Fruit fly (Drosophila melanogaster) whole organism, embryonic: ENCODE results near the gene Girdin.

Experiments
- ATbp ChIP-seq: fragments of 200-800 bp; sonication (Bioruptor generic); optimal IDR thresholded peaks from 2 replicates; lab custom pipeline; 2017; ENCODE audit warnings: missing biosample characterization, mild to moderate bottlenecking, missing genetic modification characterization, missing genetic modification reagents
- CG1024 ChIP-seq: fragments of 200-800 bp; sonication (Bioruptor generic); IDR thresholded peaks from 2 replicates; pipeline ENCODE4 v1.3.6; 2022; ENCODE audit warnings: missing biosample characterization, missing genetic modification characterization
- CG12071 ChIP-seq: fragments of 200-800 bp; sonication (Bioruptor generic); optimal IDR thresholded peaks from 3 replicates; lab custom pipeline; 2018; ENCODE audit warnings: missing biosample characterization, mild to moderate bottlenecking, missing genetic modification characterization
- CG1603 ChIP-seq: fragments of 200-800 bp; sonication (Bioruptor generic); optimal IDR thresholded peaks from 2 replicates; lab custom pipeline; 2019; ENCODE audit warnings: missing biosample characterization, mild to moderate bottlenecking, missing genetic modification characterization, moderate library complexity
- CG1647 ChIP-seq: fragments of 200-800 bp; sonication (Bioruptor generic); optimal IDR thresholded peaks from 3 replicates; lab custom pipeline; 2016; ENCODE audit warnings: missing biosample characterization, missing genetic modification characterization
- CG16863 ChIP-seq: fragments of 200-800 bp; sonication (Bioruptor generic); optimal IDR thresholded peaks from 3 replicates; lab custom pipeline; 2016; ENCODE audit warnings: missing biosample characterization, missing genetic modification characterization
- CG17361 ChIP-seq: fragments of 200-800 bp; sonication (Bioruptor generic); IDR thresholded peaks from 3 replicates; pipeline ENCODE4 v1.3.6; 2022; ENCODE audit warnings: missing biosample characterization, missing genetic modification characterization
- CG18476 ChIP-seq: fragments of 200-800 bp; sonication (Bioruptor generic); optimal IDR thresholded peaks from 2 replicates; lab custom pipeline; 2016; ENCODE audit warnings: missing biosample characterization, mild to moderate bottlenecking, missing genetic modification characterization
- CG2712 ChIP-seq: fragments of 200-800 bp; optimal IDR thresholded peaks from 3 replicates; lab custom pipeline; 2019; ENCODE audit warnings: missing biosample characterization, mild to moderate bottlenecking, missing genetic modification characterization, moderate library complexity
- CG32532 ChIP-seq: fragments of 200-800 bp; sonication (Bioruptor generic); IDR thresholded peaks from 2 replicates; pipeline ENCODE4 v1.3.6; 2022; ENCODE audit warnings: missing biosample characterization, missing genetic modification characterization
- CG34376 ChIP-seq: fragments of 200-800 bp; sonication (Bioruptor generic); optimal IDR thresholded peaks from 2 replicates; lab custom pipeline; 2018; ENCODE audit warnings: missing biosample characterization, mild to moderate bottlenecking, missing genetic modification characterization
- CG34422 ChIP-seq: fragments of 200-800 bp; sonication (Bioruptor generic); IDR thresholded peaks from 3 replicates; pipeline ENCODE4 v1.3.6; 2022; ENCODE audit warnings: missing biosample characterization, missing genetic modification characterization
- CG5180 ChIP-seq: fragments of 200-800 bp; sonication (Bioruptor generic); optimal IDR thresholded peaks from 3 replicates; lab custom pipeline; 2017; ENCODE audit warnings: missing biosample characterization, missing genetic modification characterization, mild to moderate bottlenecking, moderate library complexity, missing genetic modification reagents
- CG6791 ChIP-seq: fragments of 200-800 bp; sonication (Bioruptor generic); IDR thresholded peaks from 3 replicates; pipeline ENCODE4 v1.3.6; 2022; ENCODE audit warnings: missing biosample characterization, missing genetic modification characterization; ENCODE audit not compliant: partially characterized antibody
- CG7745 ChIP-seq: fragments of 200-800 bp; sonication (Bioruptor generic); optimal IDR thresholded peaks from 2 replicates; lab custom pipeline; 2018; ENCODE audit warnings: missing biosample characterization, mild to moderate bottlenecking, missing genetic modification characterization, moderate library complexity
- CG9215 ChIP-seq: fragments of 200-800 bp; sonication (Bioruptor generic); IDR thresholded peaks from 2 replicates; pipeline ENCODE4 v1.3.6; 2022; ENCODE audit warnings: missing biosample characterization, missing genetic modification characterization
- CG9609 ChIP-seq: fragments of 200-800 bp; sonication (Bioruptor generic); optimal IDR thresholded peaks from 3 replicates; lab custom pipeline; 2016; ENCODE audit warnings: missing biosample characterization, missing genetic modification characterization
- Dek ChIP-seq: fragments of 200-800 bp; sonication (Bioruptor generic); optimal IDR thresholded peaks from 3 replicates; lab custom pipeline; 2019; ENCODE audit warnings: missing biosample characterization, mild to moderate bottlenecking, missing genetic modification characterization, moderate library complexity
- E2f2 ChIP-seq: fragments of 200-800 bp; sonication (Bioruptor generic); IDR thresholded peaks from 2 replicates; pipeline ENCODE4 v1.3.6; 2022; ENCODE audit warnings: missing biosample characterization, missing genetic modification characterization
- GATAe ChIP-seq: fragments of 200-800 bp; sonication (Bioruptor generic); conservative IDR thresholded peaks from 2 replicates; pipeline ENCODE4 v1.3.6; 2022; ENCODE audit warnings: missing biosample characterization, missing genetic modification characterization
- HHEX ChIP-seq: fragments of 200-800 bp; sonication (Bioruptor generic); optimal IDR thresholded peaks from 3 replicates; lab custom pipeline; 2017; ENCODE audit warnings: missing biosample characterization, mild to moderate bottlenecking, missing genetic modification characterization, missing genetic modification reagents
- Lhr ChIP-seq: fragments of 200-800 bp; sonication (Bioruptor generic); optimal IDR thresholded peaks from 3 replicates; lab custom pipeline; 2017; ENCODE audit warnings: mild to moderate bottlenecking, missing biosample characterization, missing genetic modification reagents, missing genetic modification characterization
- Lim3 ChIP-seq: fragments of 200-800 bp; sonication (Bioruptor generic); IDR thresholded peaks from 2 replicates; pipeline ENCODE4 v1.3.6; 2022; ENCODE audit warnings: missing biosample characterization, missing genetic modification characterization
- MBD-R2 ChIP-seq: fragments of 200-800 bp; sonication (Bioruptor generic); IDR thresholded peaks from 2 replicates; pipeline ENCODE4 v1.3.6; 2022; ENCODE audit warnings: missing biosample characterization, missing genetic modification characterization
- Med ChIP-seq: fragments of 200-800 bp; sonication (Bioruptor generic); peaks from one replicate; lab custom pipeline; 2016; ENCODE audit warnings: missing biosample characterization, missing genetic modification characterization, mild to moderate bottlenecking, inconsistent platforms, moderate library complexity
- NK7.1 ChIP-seq: fragments of 200-800 bp; sonication (Bioruptor generic); optimal IDR thresholded peaks from 3 replicates; lab custom pipeline; 2016; ENCODE audit warnings: missing biosample characterization, missing genetic modification characterization
- NfI ChIP-seq: fragments of 200-800 bp; sonication (Bioruptor generic); optimal IDR thresholded peaks from 3 replicates; lab custom pipeline; 2018; ENCODE audit warnings: missing biosample characterization, mild to moderate bottlenecking, missing genetic modification characterization, moderate library complexity
- PHDP ChIP-seq: fragments of 200-800 bp; sonication (Bioruptor generic); optimal IDR thresholded peaks from 3 replicates; lab custom pipeline; 2018; ENCODE audit warnings: missing biosample characterization, mild to moderate bottlenecking, missing genetic modification characterization, moderate library complexity
- Sox100B ChIP-seq: fragments of 200-800 bp; sonication (Bioruptor generic); optimal IDR thresholded peaks from 3 replicates; lab custom pipeline; 2018; ENCODE audit warnings: missing biosample characterization, mild to moderate bottlenecking, missing genetic modification characterization
- bsh ChIP-seq, 2 experiments: fragments of 200-800 bp; sonication (Bioruptor generic); optimal IDR thresholded peaks; 2 replicates each; lab custom pipeline; 2017 to 2018; ENCODE audit warnings: mild to moderate bottlenecking in 2 of 2, missing biosample characterization in 2 of 2, missing genetic modification characterization in 2 of 2, moderate library complexity in 1 of 2
- cg ChIP-seq: fragments of 200-800 bp; sonication (Bioruptor generic); optimal IDR thresholded peaks from 3 replicates; lab custom pipeline; 2019; ENCODE audit warnings: missing biosample characterization, mild to moderate bottlenecking, missing genetic modification characterization, moderate library complexity
- chinmo ChIP-seq: fragments of 200-800 bp; sonication (Bioruptor generic); IDR thresholded peaks from 4 replicates; pipeline ENCODE4 v1.3.6; 2022; ENCODE audit warnings: missing biosample characterization, missing genetic modification characterization; ENCODE audit not compliant: partially characterized antibody
- dati ChIP-seq: fragments of 200-800 bp; sonication (Bioruptor generic); IDR thresholded peaks from 2 replicates; pipeline ENCODE4 v1.3.6; 2022; ENCODE audit warnings: missing biosample characterization, missing genetic modification characterization
- dmrt99B ChIP-seq: fragments of 200-800 bp; sonication (Bioruptor generic); optimal IDR thresholded peaks from 2 replicates; lab custom pipeline; 2018; ENCODE audit warnings: missing biosample characterization, mild to moderate bottlenecking, missing genetic modification characterization, moderate library complexity
- dysf ChIP-seq: fragments of 200-800 bp; sonication (Bioruptor generic); IDR thresholded peaks from 3 replicates; pipeline ENCODE4 v1.3.6; 2022; ENCODE audit warnings: missing biosample characterization, missing genetic modification characterization
- fru ChIP-seq: fragments of >200 bp; optimal IDR thresholded peaks from 2 replicates; lab custom pipeline; 2017
- gro ChIP-seq: fragments of 200-800 bp; sonication (Bioruptor generic); optimal IDR thresholded peaks from 2 replicates; lab custom pipeline; 2016; ENCODE audit warnings: missing biosample characterization, missing genetic modification characterization
- h ChIP-seq: fragments of >200 bp; optimal IDR thresholded peaks from 2 replicates; lab custom pipeline; 2017
- kah ChIP-seq: fragments of 200-800 bp; sonication (Bioruptor generic); optimal IDR thresholded peaks from 2 replicates; lab custom pipeline; 2018; ENCODE audit warnings: missing biosample characterization, mild to moderate bottlenecking, missing genetic modification characterization
- mam ChIP-seq: fragments of 200-800 bp; sonication (Bioruptor generic); optimal IDR thresholded peaks from 3 replicates; lab custom pipeline; 2016; ENCODE audit warnings: missing biosample characterization, missing genetic modification characterization
- mld ChIP-seq: fragments of 200-800 bp; sonication (Bioruptor generic); IDR thresholded peaks from 3 replicates; pipeline ENCODE4 v1.3.6; 2022; ENCODE audit warnings: missing biosample characterization, missing genetic modification characterization; ENCODE audit not compliant: partially characterized antibody
- nmo ChIP-seq: fragments of 200-800 bp; sonication (Bioruptor generic); optimal IDR thresholded peaks from 2 replicates; lab custom pipeline; 2018; ENCODE audit warnings: missing biosample characterization, mild to moderate bottlenecking, missing genetic modification characterization, moderate library complexity
- psq ChIP-seq: fragments of 200-800 bp; sonication (Bioruptor generic); optimal IDR thresholded peaks from 2 replicates; lab custom pipeline; 2017; ENCODE audit warnings: missing biosample characterization, missing genetic modification characterization
- rib ChIP-seq: fragments of 200-800 bp; sonication (Bioruptor generic); IDR thresholded peaks from 2 replicates; pipeline ENCODE4 v1.3.6; 2022; ENCODE audit warnings: missing biosample characterization, missing genetic modification characterization
- sisA ChIP-seq: fragments of 200-800 bp; sonication (Bioruptor generic); IDR thresholded peaks from 2 replicates; pipeline ENCODE4 v1.3.6; 2022; ENCODE audit warnings: missing biosample characterization, missing genetic modification characterization
- slou ChIP-seq: fragments of 200-800 bp; sonication (Bioruptor generic); optimal IDR thresholded peaks from 3 replicates; lab custom pipeline; 2016; ENCODE audit warnings: missing biosample characterization, missing genetic modification characterization
- slp2 ChIP-seq: fragments of 200-800 bp; sonication (Bioruptor generic); optimal IDR thresholded peaks from 2 replicates; lab custom pipeline; 2016; ENCODE audit warnings: missing biosample characterization, missing genetic modification characterization
- sr ChIP-seq: fragments of 200-800 bp; sonication (Bioruptor generic); IDR thresholded peaks from 3 replicates; pipeline ENCODE4 v1.3.6; 2022; ENCODE audit warnings: missing biosample characterization, missing genetic modification characterization
- tgo ChIP-seq: fragments of 200-800 bp; sonication (Bioruptor generic); IDR thresholded peaks from 3 replicates; pipeline ENCODE4 v1.3.6; 2022; ENCODE audit warnings: missing biosample characterization, missing genetic modification characterization
- twi ChIP-seq: fragments of 200-800 bp; optimal IDR thresholded peaks from 2 replicates; lab custom pipeline; 2019; ENCODE audit warnings: missing biosample characterization, mild to moderate bottlenecking, missing genetic modification characterization, moderate library complexity
- usp ChIP-seq: fragments of >200 bp; optimal IDR thresholded peaks from 2 replicates; lab custom pipeline; 2017; ENCODE audit warnings: missing biosample characterization, missing genetic modification characterization

The Girdin gene

dm6 chr3L:3164951-3165350 lies 13.8 kb upstream of the Girdin start, which contains the start of gene CG32280 (continued):
- no peak for TF ChIP-seq tgo (GFP tag; lab: Robert Waterston, UW)
- no peak for TF ChIP-seq h (lab: Kevin White, UChicago)

DNA sequence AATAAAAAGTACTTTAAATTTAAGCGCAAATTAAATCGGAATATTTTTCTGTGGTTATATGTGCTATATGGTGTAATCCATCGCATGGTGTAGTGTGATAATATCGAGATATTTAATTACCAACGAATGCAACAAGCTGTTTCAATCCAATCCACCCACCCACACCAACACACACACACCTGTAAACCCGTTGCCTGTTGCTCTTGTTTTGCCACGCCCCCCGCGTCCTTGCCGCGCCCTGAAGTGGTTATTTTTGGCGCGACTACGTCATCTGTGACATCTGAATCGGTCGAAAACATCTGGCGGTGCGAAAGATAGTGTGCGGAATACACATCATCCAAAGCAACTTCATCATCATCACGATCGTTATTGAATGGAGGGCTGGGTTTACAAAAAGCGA lies 13.3 kb upstream of the Girdin start:
- no peak for TF ChIP-seq slou (GFP tag; lab: Kevin White, UChicago)
- no peak for TF ChIP-seq CG6791 (GFP tag; lab: Robert Waterston, UW)
- TF ChIP-seq CG1603 (tag; lab: Kevin White, UChicago): no peak
- no peak for TF ChIP-seq NfI (GFP tag; lab: Kevin White, UChicago)
- TF ChIP-seq CG17361 (GFP tag; lab: Robert Waterston, UW): no peak
- 0 out of 2 replicates have a peak, but pooled peaks have one; percentile 9 for TF ChIP-seq rib
- TF ChIP-seq MBD-R2 (GFP tag; lab: Robert Waterston, UW): no peak
- peak; percentile 26 for TF ChIP-seq CG34376 (GFP tag; lab: Kevin White, UChicago)
- no peak for TF ChIP-seq CG18476 (GFP tag; lab: Kevin White, UChicago)
- TF ChIP-seq NK7.1: no peak
- TF ChIP-seq dysf (GFP tag; lab: Robert Waterston, UW): no peak
- no peak for TF ChIP-seq E2f2 (GFP tag; lab: Robert Waterston, UW)
- no peak for TF ChIP-seq CG5180 (GFP tag; lab: Kevin White, UChicago)
- no peak for TF ChIP-seq ATbp (GFP tag; lab: Kevin White, UChicago)
- TF ChIP-seq CG12071: no peak
- no peak for TF ChIP-seq Med (GFP tag; lab: Kevin White, UChicago)
- TF ChIP-seq usp: no peak
- TF ChIP-seq nmo: no peak
- TF ChIP-seq CG1647: no peak
- TF ChIP-seq Lim3 (GFP tag; lab: Robert Waterston, UW): no peak
- TF ChIP-seq Sox100B (GFP tag; lab: Kevin White, UChicago): no peak
- no peak for TF ChIP-seq bsh (GFP tag; optimal IDR thresholded peaks at IDR 0.05; lab: Kevin White, UChicago)
- peak; percentile 56 for TF ChIP-seq twi
- TF ChIP-seq PHDP (tag; lab: Kevin White, UChicago): no peak
- no peak for TF ChIP-seq slp2 (GFP tag; lab: Kevin White, UChicago)
- no peak for TF ChIP-seq gro (GFP tag; lab: Kevin White, UChicago)
- no peak for TF ChIP-seq mam (GFP tag; lab: Kevin White, UChicago)
- TF ChIP-seq CG1024 (GFP tag; lab: Robert Waterston, UW): no peak
- no peak for TF ChIP-seq CG16863 (GFP tag; lab: Kevin White, UChicago)
- TF ChIP-seq dati (GFP tag; lab: Robert Waterston, UW): no peak
- peak; percentile 54 for TF ChIP-seq cg
- TF ChIP-seq GATAe (GFP tag; lab: Robert Waterston, UW): no peak
- no peak for TF ChIP-seq CG9215 (GFP tag; lab: Robert Waterston, UW)
- TF ChIP-seq fru (lab: Kevin White, UChicago): no peak
- no peak for TF ChIP-seq CG7745 (tag; lab: Kevin White, UChicago)
- TF ChIP-seq Dek (tag; lab: Kevin White, UChicago): no peak
- no peak for TF ChIP-seq Lhr (GFP tag; lab: Kevin White, UChicago)
- TF ChIP-seq mld: no peak
- TF ChIP-seq dmrt99B (tag; lab: Kevin White, UChicago): no peak
- no peak for TF ChIP-seq sisA (GFP tag; lab: Robert Waterston, UW)
- no peak for TF ChIP-seq psq (GFP tag; lab: Kevin White, UChicago)
- no peak for TF ChIP-seq HHEX (GFP tag; lab: Kevin White, UChicago)
- TF ChIP-seq CG34422 (GFP tag; lab: Robert Waterston, UW): no peak
- TF ChIP-seq sr: 0 out of 3 replicates have a peak, but pooled peaks have one; percentile 29
- TF ChIP-seq CG9609: no peak
- no peak for TF ChIP-seq chinmo (GFP tag; lab: Robert Waterston, UW)
- TF ChIP-seq CG2712 (tag; lab: Kevin White, UChicago): no peak
- no peak for TF ChIP-seq CG32532 (GFP tag; lab: Robert Waterston, UW)
- peak; percentile 61 for TF ChIP-seq kah
